Worm (Caenorhabditis elegans): ENCODE data around the gene W09G12.6.

ce11 chrIV:1278945-1279344, 47.3 kb downstream of the W09G12.6 start:
- no peak for TF ChIP-seq lin-13 (GFP tag; optimal IDR thresholded peaks at IDR 0.05)
- TF ChIP-seq hlh-30 (tag; optimal IDR thresholded peaks at IDR 0.05; ENCODE audit: insufficient read depth): no peak
- TF ChIP-seq nhr-77 (tag; optimal IDR thresholded peaks at IDR 0.05): no peak
- no peak for TF ChIP-seq nhr-76 (tag; optimal IDR thresholded peaks at IDR 0.05)
- no peak for TF ChIP-seq nhr-11 (tag; optimal IDR thresholded peaks at IDR 0.05)
- TF ChIP-seq daf-12 (tag; optimal IDR thresholded peaks at IDR 0.05): no peak
- TF ChIP-seq duxl-1 (tag; optimal IDR thresholded peaks at IDR 0.05; ENCODE audit: poor library complexity): no peak
- no peak for TF ChIP-seq nhr-25 (tag; optimal IDR thresholded peaks at IDR 0.05; ENCODE audit: borderline replicate concordance, insufficient read depth)

Data from whole organism, L4 larva.